Fruit fly (Drosophila melanogaster): ENCODE results near the gene Cpr64Ac.
A peak's percentile ranks its signal among the peaks of the same experiment; 100 is the strongest.

Cpr64Ac gene

dm6 chr3L:4254301-4254834 is 41.7 kb upstream of the Cpr64Ac start, which contains the start of the genes ago and CG1265 (continued):
- TF ChIP-seq Hey (tag; optimal IDR thresholded peaks at IDR 0.05) (no peak), CG34376 (GFP tag; optimal IDR thresholded peaks at IDR 0.05) (no peak), Fer3 (tag; optimal IDR thresholded peaks at IDR 0.05) (no peak), CG6654 (GFP tag; optimal IDR thresholded peaks at IDR 0.05) (no peak), otp (GFP tag; IDR thresholded peaks at IDR 0.05) (no peak), CG17912 (GFP tag; optimal IDR thresholded peaks at IDR 0.05) (peak; percentile 72), CrebB (tag; optimal IDR thresholded peaks at IDR 0.05) (no peak), croc (GFP tag; conservative IDR thresholded peaks at IDR 0.05) (no peak), CG12299 (tag; optimal IDR thresholded peaks at IDR 0.05) (no peak), CG10654 (GFP tag; optimal IDR thresholded peaks at IDR 0.05) (peak; percentile 28), CG7839 (tag; optimal IDR thresholded peaks at IDR 0.05) (peak; percentile 31), CG11247 (GFP tag; IDR thresholded peaks at IDR 0.05) (no peak), Mes4 (GFP tag; optimal IDR thresholded peaks at IDR 0.05) (no peak), sd (tag; optimal IDR thresholded peaks at IDR 0.05) (no peak), CG4328 (GFP tag; optimal IDR thresholded peaks at IDR 0.05) (peak; percentile 75), nmo (GFP tag; optimal IDR thresholded peaks at IDR 0.05) (peak; percentile 73), tll (GFP tag; optimal IDR thresholded peaks at IDR 0.05) (no peak), knrl (GFP tag; IDR thresholded peaks at IDR 0.05; ENCODE audit: partially characterized antibody) (0 out of 3 replicates have a peak, but pooled peaks have one; percentile 30), cato (GFP tag; optimal IDR thresholded peaks at IDR 0.05; ENCODE audit: borderline replicate concordance) (no peak), p53 (GFP tag; optimal IDR thresholded peaks at IDR 0.05) (no peak), lbe (GFP tag; optimal IDR thresholded peaks at IDR 0.05) (no peak), CG7928 (GFP tag; optimal IDR thresholded peaks at IDR 0.05) (no peak), CG42726 (GFP tag; IDR thresholded peaks at IDR 0.05; ENCODE audit: partially characterized antibody) (no peak), CG32767 (GFP tag; IDR thresholded peaks at IDR 0.05) (no peak), Dek (tag; optimal IDR thresholded peaks at IDR 0.05) (peak; percentile 15), NK7.1 (GFP tag; optimal IDR thresholded peaks at IDR 0.05) (no peak), Hr78 (GFP tag; optimal IDR thresholded peaks at IDR 0.05) (no peak), sima (GFP tag; optimal IDR thresholded peaks at IDR 0.05) (no peak), Ets97D (GFP tag; optimal IDR thresholded peaks at IDR 0.05) (peak; percentile 71), CG4707 (GFP tag; optimal IDR thresholded peaks at IDR 0.05) (no peak), Lhr (GFP tag; optimal IDR thresholded peaks at IDR 0.05) (no peak), HLH54F (GFP tag; optimal IDR thresholded peaks at IDR 0.05) (peak; percentile 26), CG6272 (GFP tag; IDR thresholded peaks at IDR 0.05) (no peak; the same call in 1 of the 2 replicates), CG12071 (GFP tag; optimal IDR thresholded peaks at IDR 0.05) (no peak), CG12219 (GFP tag; optimal IDR thresholded peaks at IDR 0.05) (no peak), Mrtf (GFP tag; IDR thresholded peaks at IDR 0.05) (no peak), Dip3 (GFP tag; optimal IDR thresholded peaks at IDR 0.05) (no peak), CG7271 (tag; optimal IDR thresholded peaks at IDR 0.05) (no peak), CG13296 (GFP tag; optimal IDR thresholded peaks at IDR 0.05) (peak; percentile 40)

dm6 chr3L:4253611-4254300 is 41.0 kb upstream of the Cpr64Ac start:
- no peak for TF ChIP-seq ham (GFP tag; IDR thresholded peaks at IDR 0.05)
- no peak for TF ChIP-seq nau (GFP tag; optimal IDR thresholded peaks at IDR 0.05)
- no peak for TF ChIP-seq CHES-1-like (GFP tag; optimal IDR thresholded peaks at IDR 0.05)
- no peak for TF ChIP-seq Hr3 (GFP tag; optimal IDR thresholded peaks at IDR 0.05)
- no peak for TF ChIP-seq z (GFP tag; IDR thresholded peaks at IDR 0.05)
- no peak for TF ChIP-seq CG10366 (GFP tag; IDR thresholded peaks at IDR 0.05)
- no peak for TF ChIP-seq ranshi (GFP tag; IDR thresholded peaks at IDR 0.05)
- TF ChIP-seq onecut (GFP tag; IDR thresholded peaks at IDR 0.05), result no peak
- no peak for TF ChIP-seq CG31388 (GFP tag; optimal IDR thresholded peaks at IDR 0.05)
- TF ChIP-seq chinmo (GFP tag; IDR thresholded peaks at IDR 0.05; ENCODE audit: partially characterized antibody), result peak; percentile 86; the same call in 1 of the 4 replicates
- TF ChIP-seq crp (GFP tag; optimal IDR thresholded peaks at IDR 0.05), result no peak
- no peak for TF ChIP-seq tx (GFP tag; optimal IDR thresholded peaks at IDR 0.05)

All from whole organism, embryonic.